Worm (Caenorhabditis elegans): ENCODE data around the gene cyn-6.

DNA sequence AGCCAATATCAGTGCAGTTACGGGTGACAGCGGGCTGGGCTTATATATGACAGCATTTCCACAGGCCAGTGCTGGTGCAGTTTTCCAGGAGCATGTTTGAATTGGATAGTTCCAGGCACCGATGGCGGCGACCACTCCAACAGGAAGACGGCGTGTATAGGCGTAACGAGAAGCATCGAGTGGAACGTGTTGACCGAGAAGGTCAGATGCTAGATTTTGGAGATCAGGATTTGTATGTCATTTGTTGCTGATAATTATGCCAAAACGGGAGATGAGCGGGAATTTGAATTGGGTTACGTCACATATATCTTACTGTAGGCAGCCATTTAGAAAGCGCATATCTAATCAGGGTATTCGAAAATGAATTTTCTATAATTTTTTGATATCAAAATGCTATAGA, 2.2 kb downstream of the cyn-6 start:
- TF ChIP-seq Y53G8AR.9 (GFP tag; conservative IDR thresholded peaks at IDR 0.05) (no peak), snpc-3.4 (tag; optimal IDR thresholded peaks at IDR 0.05) (no peak), rpc-1 (optimal IDR thresholded peaks at IDR 0.05) (no peak), rpc-1 (tag; optimal IDR thresholded peaks at IDR 0.05) (no peak), snpc-4 (GFP tag; optimal IDR thresholded peaks at IDR 0.05) (no peak), snpc-4 (tag; optimal IDR thresholded peaks at IDR 0.05) (no peak), ztf-3 (GFP tag; optimal IDR thresholded peaks at IDR 0.05) (no peak)
